Worm (Caenorhabditis elegans) whole organism, L4 larva: ENCODE measurements around the gene C18A3.10.
A peak's percentile ranks its signal among the peaks of the same experiment; 100 is the strongest.

Experiments used
- T26A8.4 ChIP-seq: fragments of 200-800 bp; sonication (Bioruptor generic); IDR thresholded peaks from 2 replicates; pipeline ENCODE4 v1.3.6; 2022; ENCODE audit warnings: missing genetic modification characterization, missing compliant biosample characterization
- Y105C5A.15 ChIP-seq: fragments of 200-800 bp; sonication (Bioruptor generic); IDR thresholded peaks from 2 replicates; pipeline ENCODE4 v1.3.6; 2022; ENCODE audit warnings: missing genetic modification characterization, missing compliant biosample characterization
- ZK337.2 ChIP-seq: fragments of 200-800 bp; sonication (Bioruptor generic); IDR thresholded peaks from 2 replicates; pipeline ENCODE4 v1.3.6; 2022; ENCODE audit warnings: missing genetic modification reagents, missing genetic modification characterization, missing compliant biosample characterization
- ZK546.5 ChIP-seq, 2 experiments: sonication (generic microtip); optimal IDR thresholded peaks; 2 replicates each; lab custom pipeline; 2017; ENCODE audit warnings: missing biosample characterization in 2 of 2, missing genetic modification characterization in 2 of 2
- aha-1 ChIP-seq: fragments of 150-350 bp; peaks from one replicate; lab custom pipeline; 2014; ENCODE audit warnings: missing biosample characterization, missing genetic modification characterization
- ceh-20 ChIP-seq: fragments of 200-800 bp; sonication (Bioruptor generic); IDR thresholded peaks from 2 replicates; pipeline ENCODE4 v1.3.6; 2022; ENCODE audit warnings: missing genetic modification reagents, missing genetic modification characterization, missing compliant biosample characterization
- ceh-32 ChIP-seq: sonication (generic microtip); optimal IDR thresholded peaks from 2 replicates; lab custom pipeline; 2016; ENCODE audit warnings: mild to moderate bottlenecking, missing genetic modification characterization, missing compliant biosample characterization; ENCODE audit not compliant: poor library complexity
- ctbp-1 ChIP-seq: fragments of 200-800 bp; sonication (Bioruptor generic); IDR thresholded peaks from 2 replicates; pipeline ENCODE4 v1.3.6; 2022; ENCODE audit warnings: missing genetic modification reagents, missing genetic modification characterization, missing compliant biosample characterization
- dmd-6 ChIP-seq: fragments of 200-800 bp; sonication (Bioruptor generic); IDR thresholded peaks from 2 replicates; pipeline ENCODE4 v1.3.6; 2022; ENCODE audit warnings: missing genetic modification reagents, missing genetic modification characterization, missing compliant biosample characterization
- dve-1 ChIP-seq: sonication (generic microtip); optimal IDR thresholded peaks from 2 replicates; lab custom pipeline; 2017; ENCODE audit warnings: antibody characterized with exemption, mild to moderate bottlenecking, missing genetic modification characterization, missing compliant biosample characterization; ENCODE audit not compliant: insufficient read depth
- egl-43 ChIP-seq: fragments of 200-800 bp; sonication (Bioruptor generic); IDR thresholded peaks from 2 replicates; pipeline ENCODE4 v1.3.6; 2022; ENCODE audit warnings: missing genetic modification reagents, missing genetic modification characterization, missing compliant biosample characterization
- fkh-10 ChIP-seq: fragments of 150-350 bp; optimal IDR thresholded peaks from 2 replicates; lab custom pipeline; 2014; ENCODE audit warnings: missing biosample characterization, missing genetic modification reagents, missing genetic modification characterization
- hlh-11 ChIP-seq: fragments of 200-800 bp; sonication (Bioruptor generic); optimal IDR thresholded peaks from 2 replicates; lab custom pipeline; 2018; ENCODE audit warnings: mild to moderate bottlenecking, missing genetic modification characterization, missing compliant biosample characterization
- hlh-30 ChIP-seq: sonication (generic microtip); optimal IDR thresholded peaks from 2 replicates; lab custom pipeline; 2017; ENCODE audit warnings: antibody characterized with exemption, mild to moderate bottlenecking, missing genetic modification characterization, missing compliant biosample characterization; ENCODE audit not compliant: insufficient read depth
- hmg-1.1 ChIP-seq: fragments of 200-800 bp; sonication (Bioruptor generic); IDR thresholded peaks from 2 replicates; pipeline ENCODE4 v1.3.6; 2022; ENCODE audit warnings: missing genetic modification reagents, missing genetic modification characterization, missing compliant biosample characterization
- lin-38 ChIP-seq: fragments of 200-800 bp; sonication (Bioruptor generic); IDR thresholded peaks from 2 replicates; pipeline ENCODE4 v1.3.6; 2022; ENCODE audit warnings: missing genetic modification reagents, missing genetic modification characterization, missing compliant biosample characterization
- lin-39 ChIP-seq: fragments of 150-350 bp; optimal IDR thresholded peaks from 2 replicates; lab custom pipeline; 2014; ENCODE audit warnings: missing biosample characterization, missing genetic modification reagents, missing genetic modification characterization
- lir-3 ChIP-seq: sonication (generic microtip); optimal IDR thresholded peaks from 2 replicates; lab custom pipeline; 2016; ENCODE audit warnings: mild to moderate bottlenecking, missing genetic modification characterization, missing compliant biosample characterization
- lsy-2 ChIP-seq, 2 experiments: fragments of 150-350 bp in 1 of 2; sonication (generic microtip) in 1 of 2; optimal IDR thresholded peaks; 2 replicates each; lab custom pipeline; 2014 to 2017; ENCODE audit warnings: missing biosample characterization in 2 of 2, missing genetic modification characterization in 2 of 2
- mdl-1 ChIP-seq, 2 experiments: fragments of 150-350 bp in 1 of 2; sonication (generic microtip) in 1 of 2; optimal IDR thresholded peaks; 2 replicates each; lab custom pipeline; 2014 to 2017; ENCODE audit warnings: missing biosample characterization in 2 of 2, missing genetic modification characterization in 2 of 2
- mep-1 ChIP-seq: fragments of 150-350 bp; sonication (generic microtip); optimal IDR thresholded peaks from 3 replicates; lab custom pipeline; 2014; ENCODE audit warnings: missing biosample characterization, missing genetic modification characterization
- mxl-3 ChIP-seq: fragments of 200-800 bp; sonication (Bioruptor generic); optimal IDR thresholded peaks from 2 replicates; lab custom pipeline; 2018; ENCODE audit warnings: mild to moderate bottlenecking, missing genetic modification characterization, missing compliant biosample characterization
- nhr-11 ChIP-seq: fragments of 150-350 bp; optimal IDR thresholded peaks from 2 replicates; lab custom pipeline; 2014; ENCODE audit warnings: missing biosample characterization, missing genetic modification characterization
- nhr-237 ChIP-seq: sonication (generic microtip); optimal IDR thresholded peaks from 2 replicates; lab custom pipeline; 2017; ENCODE audit warnings: missing biosample characterization, missing genetic modification characterization
- nhr-25 ChIP-seq: sonication (generic microtip); optimal IDR thresholded peaks from 2 replicates; lab custom pipeline; 2017; ENCODE audit warnings: missing genetic modification characterization, mild to moderate bottlenecking, missing compliant biosample characterization, antibody characterized with exemption, moderate library complexity, borderline replicate concordance; ENCODE audit not compliant: insufficient read depth
- nhr-28 ChIP-seq: fragments of 150-350 bp; optimal IDR thresholded peaks from 2 replicates; lab custom pipeline; 2014; ENCODE audit warnings: missing biosample characterization, missing genetic modification characterization
- nhr-6 ChIP-seq: fragments of 150-350 bp; optimal IDR thresholded peaks from 2 replicates; lab custom pipeline; 2014; ENCODE audit warnings: missing biosample characterization, missing genetic modification characterization
- nhr-77 ChIP-seq: fragments of 150-350 bp; optimal IDR thresholded peaks from 2 replicates; lab custom pipeline; 2014; ENCODE audit warnings: missing biosample characterization, missing genetic modification characterization
- php-3 ChIP-seq: fragments of 200-800 bp; sonication (Bioruptor generic); IDR thresholded peaks from 2 replicates; pipeline ENCODE4 v1.3.6; 2022; ENCODE audit warnings: missing genetic modification reagents, missing genetic modification characterization, missing compliant biosample characterization
- pqm-1 ChIP-seq: sonication (generic microtip); optimal IDR thresholded peaks from 2 replicates; lab custom pipeline; 2017; ENCODE audit warnings: missing biosample characterization, missing genetic modification characterization
- rbr-2 ChIP-seq: sonication (generic microtip); optimal IDR thresholded peaks from 2 replicates; lab custom pipeline; 2016; ENCODE audit warnings: missing genotype, missing genetic modification characterization, missing compliant biosample characterization
- sdz-12 ChIP-seq: fragments of 200-800 bp; sonication (Bioruptor generic); optimal IDR thresholded peaks from 2 replicates; lab custom pipeline; 2018; ENCODE audit warnings: mild to moderate bottlenecking, missing genetic modification characterization, missing compliant biosample characterization
- set-16 ChIP-seq: fragments of 200-800 bp; sonication (Bioruptor generic); IDR thresholded peaks from 2 replicates; pipeline ENCODE4 v1.3.6; 2022; ENCODE audit warnings: missing genetic modification reagents, missing genetic modification characterization, missing compliant biosample characterization
- skn-1 ChIP-seq: fragments of 150-350 bp; optimal IDR thresholded peaks from 2 replicates; lab custom pipeline; 2014; ENCODE audit warnings: missing biosample characterization, missing genetic modification characterization
- snpc-1.2 ChIP-seq: fragments of 200-800 bp; sonication (Bioruptor generic); IDR thresholded peaks from 2 replicates; pipeline ENCODE4 v1.3.6; 2022; ENCODE audit warnings: missing genetic modification reagents, missing genetic modification characterization, missing compliant biosample characterization
- unc-130 ChIP-seq: sonication (generic microtip); optimal IDR thresholded peaks from 2 replicates; lab custom pipeline; 2016; ENCODE audit warnings: missing genetic modification reagents, missing genetic modification characterization, missing compliant biosample characterization
- zag-1 ChIP-seq: fragments of 150-350 bp; optimal IDR thresholded peaks from 2 replicates; lab custom pipeline; 2014; ENCODE audit warnings: missing biosample characterization, missing genetic modification characterization
- zfp-2 ChIP-seq: sonication (generic microtip); optimal IDR thresholded peaks from 2 replicates; lab custom pipeline; 2016; ENCODE audit warnings: mild to moderate bottlenecking, missing genetic modification characterization, missing compliant biosample characterization
- zfp-3 ChIP-seq: fragments of 200-800 bp; sonication (Bioruptor generic); conservative IDR thresholded peaks from 2 replicates; pipeline ENCODE4 v1.3.6; 2022; ENCODE audit warnings: missing genetic modification reagents, missing genetic modification characterization, missing compliant biosample characterization
- ztf-11 ChIP-seq: fragments of 150-350 bp; optimal IDR thresholded peaks from 2 replicates; lab custom pipeline; 2014; ENCODE audit warnings: missing biosample characterization, missing genetic modification characterization

The C18A3.10 gene

DNA sequence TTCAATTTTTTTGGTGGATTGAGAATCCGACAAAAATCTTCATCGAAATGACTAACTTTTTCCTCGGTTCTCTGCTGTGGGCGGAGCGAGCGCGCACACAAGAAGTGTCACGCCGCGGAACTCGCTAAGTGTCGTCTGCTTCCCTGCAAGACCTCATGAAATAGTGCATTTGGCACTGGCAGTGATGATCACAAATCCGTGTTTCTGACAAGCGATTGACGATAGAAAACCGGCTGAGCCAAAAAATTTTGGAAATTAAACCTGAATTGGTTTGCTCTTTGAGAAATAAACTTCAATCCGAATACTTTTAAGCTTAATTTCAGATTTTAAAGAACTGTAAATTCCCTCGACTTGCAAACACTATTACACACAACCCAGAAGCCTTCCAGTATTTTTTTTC, 14.2 kb downstream of the C18A3.10 start (continued):
- TF ChIP-seq mdl-1 (tag; optimal IDR thresholded peaks at IDR 0.05; lab: Kevin White, UChicago): peak; percentile 59 to 75

DNA sequence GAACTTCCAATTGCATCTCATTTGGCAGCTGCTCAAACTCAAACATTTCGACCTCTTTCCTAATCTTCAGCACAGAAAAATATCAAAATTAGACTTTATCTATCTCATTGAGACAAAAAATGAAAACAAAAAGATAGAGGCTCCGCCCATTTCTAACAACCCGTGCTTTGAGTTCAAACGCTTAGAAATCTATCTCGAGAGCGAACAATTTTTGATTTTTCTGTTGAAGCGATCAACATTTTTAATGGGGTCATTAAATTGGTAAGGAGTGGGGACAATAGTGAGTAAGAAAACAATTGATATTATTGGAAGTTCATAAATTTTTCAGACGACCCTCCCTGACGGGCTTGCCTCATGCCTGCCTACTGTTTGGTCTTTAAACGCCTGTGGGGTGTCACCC, 16.8 kb downstream of the C18A3.10 start, which contains the start of the genes C25H3.10 and C25H3.1:
Gene C25H3.10, minus strand, starts transcription at position 101 of the 400 bp plus-strand sequence.
Gene C25H3.1, plus strand, starts transcription at position 203 of the 400 bp plus-strand sequence.
- TF ChIP-seq unc-130 (GFP tag; lab: Kevin White, UChicago) (no peak), snpc-1.2 (GFP tag; lab: Robert Waterston, UW) (no peak), hlh-30 (peak; percentile 19), nhr-28 (peak; percentile 12), sdz-12 (GFP tag; lab: Kevin White, UChicago) (no peak), hmg-1.1 (no peak), fkh-10 (GFP tag; lab: Kevin White, UChicago) (no peak), skn-1 (tag; lab: Kevin White, UChicago) (no peak), zfp-2 (tag; lab: Kevin White, UChicago) (no peak)

DNA sequence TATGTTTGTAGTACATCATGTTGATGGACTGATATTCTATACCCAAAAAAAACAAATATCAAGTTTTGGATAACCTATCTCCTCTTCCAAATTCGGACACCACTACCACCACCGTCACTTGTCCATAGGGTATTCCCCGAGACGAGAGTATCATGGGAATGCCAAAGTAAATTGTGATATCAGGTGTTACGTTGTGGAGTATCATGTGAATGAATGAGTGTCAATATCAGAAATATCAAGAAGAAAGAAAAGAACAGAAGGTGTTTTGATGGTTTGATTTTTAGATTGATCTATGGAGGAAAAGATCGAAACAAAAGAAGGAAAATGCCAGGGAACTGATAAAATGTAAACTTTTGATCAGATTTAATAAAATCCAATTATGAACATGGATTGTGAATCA, 17.4 kb downstream of the C18A3.10 start:
- TF ChIP-seq nhr-25 (no peak), lsy-2 (tag; optimal IDR thresholded peaks at IDR 0.05; lab: Kevin White, UChicago) (no peak), nhr-6 (tag; lab: Kevin White, UChicago) (peak; percentile 30), fkh-10 (GFP tag; lab: Kevin White, UChicago) (no peak), hmg-1.1 (no peak), Y105C5A.15 (no peak), nhr-28 (peak; percentile 70), lin-39 (tag; lab: Kevin White, UChicago) (no peak), unc-130 (GFP tag; lab: Kevin White, UChicago) (no peak), egl-43 (GFP tag; lab: Robert Waterston, UW) (no peak), mxl-3 (peak; percentile 31), php-3 (GFP tag; lab: Robert Waterston, UW) (no peak), zag-1 (tag; lab: Kevin White, UChicago) (no peak), set-16 (GFP tag; lab: Robert Waterston, UW) (no peak), ztf-11 (tag; lab: Kevin White, UChicago) (no peak), nhr-237 (tag; lab: Kevin White, UChicago) (no peak), ceh-20 (GFP tag; lab: Robert Waterston, UW) (no peak), nhr-77 (peak; percentile 21), dve-1 (tag; lab: Kevin White, UChicago) (peak; percentile 52), lir-3 (tag; lab: Kevin White, UChicago) (no peak), zfp-2 (tag; lab: Kevin White, UChicago) (no peak), hlh-11 (peak; percentile 51), ceh-32 (tag; lab: Kevin White, UChicago) (no peak), pqm-1 (no peak), rbr-2 (tag; lab: Kevin White, UChicago) (no peak), lin-38 (no peak), hlh-30 (peak; percentile 90), nhr-11 (tag; lab: Kevin White, UChicago) (peak; percentile 47), ctbp-1 (GFP tag; lab: Robert Waterston, UW) (no peak), T26A8.4 (no peak), ZK337.2 (GFP tag; lab: Robert Waterston, UW) (no peak), aha-1 (tag; lab: Kevin White, UChicago) (peak; percentile 80), mep-1 (tag; lab: Kevin White, UChicago) (peak; percentile 7), sdz-12 (GFP tag; lab: Kevin White, UChicago) (no peak), zfp-3 (GFP tag; lab: Robert Waterston, UW) (no peak), dmd-6 (GFP tag; lab: Robert Waterston, UW) (peak; percentile 78), ZK546.5 (tag; optimal IDR thresholded peaks at IDR 0.05; lab: Kevin White, UChicago) (no peak), mdl-1 (tag; optimal IDR thresholded peaks at IDR 0.05; lab: Kevin White, UChicago) (peak in 1 of 2 experiments; percentile 50)
